Fruit fly (Drosophila melanogaster): ENCODE measurements around the gene CG5800.

CG5800 gene

dm6 chrX:17636001-17636400, at the start of gene CG5800, which contains the start of gene CG8289:
Gene CG5800 (plus strand): TSS chrX:17636281.
Gene CG8289 (minus strand): TSS chrX:17636044.
- TF ChIP-seq CG15696 (tag; optimal IDR thresholded peaks at IDR 0.05) (peak; percentile 20), pzg (GFP tag; optimal IDR thresholded peaks at IDR 0.05) (peak; percentile 49), her (GFP tag; optimal IDR thresholded peaks at IDR 0.05) (no peak), CG30020 (tag; optimal IDR thresholded peaks at IDR 0.05) (peak; percentile 39), hbn (GFP tag; IDR thresholded peaks at IDR 0.05; ENCODE audit: partially characterized antibody) (peak; percentile 41; the same call in 1 of the 2 replicates), Scr (GFP tag; IDR thresholded peaks at IDR 0.05; ENCODE audit: partially characterized antibody) (peak; percentile 69), CG8290 (GFP tag; optimal IDR thresholded peaks at IDR 0.05) (no peak), CG8290 (tag; optimal IDR thresholded peaks at IDR 0.05) (no peak), CG9797 (GFP tag; optimal IDR thresholded peaks at IDR 0.05) (peak; percentile 74), Ets65A (GFP tag) (no peak), CG8478 (optimal IDR thresholded peaks at IDR 0.05) (no peak), YL-1 (GFP tag; optimal IDR thresholded peaks at IDR 0.05) (peak; percentile 84), BEAF-32 (GFP tag; optimal IDR thresholded peaks at IDR 0.05) (peak; percentile 71), sima (GFP tag; optimal IDR thresholded peaks at IDR 0.05) (no peak), knrl (GFP tag; IDR thresholded peaks at IDR 0.05; ENCODE audit: partially characterized antibody) (peak; percentile 68), hth (optimal IDR thresholded peaks at IDR 0.05) (no peak), CG3163 (GFP tag; optimal IDR thresholded peaks at IDR 0.05) (no peak), CG7839 (tag; optimal IDR thresholded peaks at IDR 0.05) (no peak), CG12299 (tag; optimal IDR thresholded peaks at IDR 0.05) (peak; percentile 15), CG2199 (GFP tag; IDR thresholded peaks at IDR 0.05) (no peak), CG3838 (GFP tag; optimal IDR thresholded peaks at IDR 0.05) (no peak), Fer3 (tag; optimal IDR thresholded peaks at IDR 0.05) (no peak), Mad (GFP tag; optimal IDR thresholded peaks at IDR 0.05) (no peak), en (GFP tag; optimal IDR thresholded peaks at IDR 0.05) (no peak), CG11093 (GFP tag; IDR thresholded peaks at IDR 0.05) (no peak), Mrtf (GFP tag; IDR thresholded peaks at IDR 0.05) (no peak), CG4424 (GFP tag; optimal IDR thresholded peaks at IDR 0.05) (peak; percentile 2), lbe (GFP tag; optimal IDR thresholded peaks at IDR 0.05) (peak; percentile 21), lmd (GFP tag; IDR thresholded peaks at IDR 0.05) (no peak), ara (GFP tag; IDR thresholded peaks at IDR 0.05) (no peak), lola (GFP tag; optimal IDR thresholded peaks at IDR 0.05) (peak in 1 of 3 experiments; percentile 1), CG3407 (GFP tag; optimal IDR thresholded peaks at IDR 0.05) (no peak), CG15479 (GFP tag; optimal IDR thresholded peaks at IDR 0.05) (no peak), Dfd (GFP tag; optimal IDR thresholded peaks at IDR 0.05) (no peak), CG9932 (GFP tag; IDR thresholded peaks at IDR 0.05) (0 out of 2 replicates have a peak, but pooled peaks have one; percentile 9), inv (GFP tag; IDR thresholded peaks at IDR 0.05; ENCODE audit: partially characterized antibody) (peak; percentile 49), CG6854 (GFP tag; optimal IDR thresholded peaks at IDR 0.05) (no peak), Mes4 (GFP tag; optimal IDR thresholded peaks at IDR 0.05) (no peak), phol (tag; optimal IDR thresholded peaks at IDR 0.05) (peak; percentile 38), Kr (GFP tag; optimal IDR thresholded peaks at IDR 0.05) (no peak), CG17829 (tag; optimal IDR thresholded peaks at IDR 0.05) (peak; percentile 65), CG17186 (GFP tag; optimal IDR thresholded peaks at IDR 0.05) (no peak), CG4730 (GFP tag; IDR thresholded peaks at IDR 0.05) (no peak), HLH4C (GFP tag; IDR thresholded peaks at IDR 0.05; ENCODE audit: partially characterized antibody) (peak; percentile 37; the same call in 1 of the 3 replicates), gfzf (GFP tag; optimal IDR thresholded peaks at IDR 0.05) (peak; percentile 59), ranshi (GFP tag; IDR thresholded peaks at IDR 0.05) (no peak), CG7963 (GFP tag; IDR thresholded peaks at IDR 0.05; ENCODE audit: partially characterized antibody) (no peak), Doc3 (GFP tag; IDR thresholded peaks at IDR 0.05; ENCODE audit: partially characterized antibody) (peak; percentile 61), unc-4 (GFP tag; IDR thresholded peaks at IDR 0.05; ENCODE audit: partially characterized antibody) (peak; percentile 76), mirr (GFP tag; optimal IDR thresholded peaks at IDR 0.05) (no peak), Dref (GFP tag; IDR thresholded peaks at IDR 0.05) (peak; percentile 67)
